Worm (Caenorhabditis elegans): ENCODE results near the gene cyc-2.2.

cyc-2.2 gene

ce11 chrV:12592379-12592778 is 19.6 kb downstream of the cyc-2.2 start, which contains the start of gene C14C10.2:
Gene C14C10.2 (minus strand): TSS chrV:12592479.
- TF ChIP-seq dao-5 (tag; optimal IDR thresholded peaks at IDR 0.05) (no peak), him-1 (tag; optimal IDR thresholded peaks at IDR 0.05) (no peak), W03F9.2 (tag; optimal IDR thresholded peaks at IDR 0.05) (no peak)

ce11 chrV:12590601-12591000 is 21.4 kb downstream of the cyc-2.2 start, which contains the start of gene ttr-43:
Gene ttr-43 (minus strand): TSS chrV:12590701.
- TF ChIP-seq him-1 (tag; optimal IDR thresholded peaks at IDR 0.05) (no peak), W03F9.2 (tag; optimal IDR thresholded peaks at IDR 0.05) (no peak), dao-5 (tag; optimal IDR thresholded peaks at IDR 0.05) (no peak)

DNA sequence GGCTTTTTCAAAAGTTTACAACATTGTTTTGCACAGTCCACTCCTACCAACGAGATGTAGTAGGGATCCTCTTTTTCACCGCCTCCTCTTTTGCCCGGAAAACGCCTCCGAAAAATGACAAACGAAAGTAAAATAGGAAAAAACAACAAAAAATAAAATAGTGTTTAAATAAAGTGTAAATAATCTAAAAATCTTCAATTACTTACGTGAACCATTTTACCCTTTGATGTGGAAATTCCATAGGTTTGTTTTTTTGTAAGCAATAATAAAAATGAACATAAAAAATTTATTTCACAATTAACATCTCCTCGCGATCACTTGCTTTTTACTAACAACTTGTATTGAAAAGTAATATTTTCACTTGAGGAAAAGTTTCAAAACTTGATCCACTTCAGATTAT is 24.0 kb downstream of the cyc-2.2 start, which contains the start of gene C14C10.1:
C14C10.1 (plus strand) TSS at position 301 of the 400 bp plus-strand sequence.
- TF ChIP-seq him-1 (tag; optimal IDR thresholded peaks at IDR 0.05) (no peak), dao-5 (tag; optimal IDR thresholded peaks at IDR 0.05) (no peak), W03F9.2 (tag; optimal IDR thresholded peaks at IDR 0.05) (no peak)

ce11 chrV:12586793-12587192 is 25.2 kb downstream of the cyc-2.2 start:
- TF ChIP-seq dao-5 (tag; optimal IDR thresholded peaks at IDR 0.05) (no peak), W03F9.2 (tag; optimal IDR thresholded peaks at IDR 0.05) (no peak), him-1 (tag; optimal IDR thresholded peaks at IDR 0.05) (no peak)

- TF ChIP-seq him-1 (tag; optimal IDR thresholded peaks at IDR 0.05) (no peak), W03F9.2 (tag; optimal IDR thresholded peaks at IDR 0.05) (no peak), dao-5 (tag; optimal IDR thresholded peaks at IDR 0.05) (no peak)
These were observed 27.2 kb downstream of the cyc-2.2 start for ce11 chrV:12584771-12585170.

ce11 chrV:12583421-12583820 is 28.6 kb downstream of the cyc-2.2 start:
- no peak for TF ChIP-seq W03F9.2 (tag; optimal IDR thresholded peaks at IDR 0.05)
- TF ChIP-seq dao-5 (tag; optimal IDR thresholded peaks at IDR 0.05), result no peak
- no peak for TF ChIP-seq him-1 (tag; optimal IDR thresholded peaks at IDR 0.05)

DNA sequence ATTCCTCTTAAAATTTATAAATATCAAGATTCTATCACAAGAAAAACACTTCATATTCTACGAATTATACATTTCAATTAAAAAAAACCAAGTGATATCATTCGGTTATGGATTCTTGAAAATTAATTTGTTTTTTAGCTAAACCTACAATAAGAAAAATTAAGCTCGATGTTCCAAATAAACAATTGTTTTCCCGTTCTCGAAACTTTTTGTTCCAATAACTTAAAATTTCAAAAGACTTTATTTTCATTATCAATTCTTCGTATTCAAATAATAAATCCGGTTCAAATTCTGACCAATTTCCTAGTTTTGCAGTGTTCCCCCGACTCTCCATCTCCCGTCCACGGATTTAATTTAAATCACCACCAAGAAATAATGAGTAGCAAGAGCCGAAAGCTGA is 32.7 kb downstream of the cyc-2.2 start, which contains the start of gene E02A10.3:
E02A10.3 (plus strand) TSS at position 301 of the 400 bp plus-strand sequence.
- TF ChIP-seq dao-5 (tag; optimal IDR thresholded peaks at IDR 0.05) (no peak), him-1 (tag; optimal IDR thresholded peaks at IDR 0.05) (no peak)

ce11 chrV:12576495-12576947 is 35.5 kb downstream of the cyc-2.2 start, which contains the start of gene grl-23:
Gene grl-23 (minus strand): TSS chrV:12576897.
- TF ChIP-seq dao-5 (tag; optimal IDR thresholded peaks at IDR 0.05) (no peak), W03F9.2 (tag; optimal IDR thresholded peaks at IDR 0.05) (no peak), him-1 (tag; optimal IDR thresholded peaks at IDR 0.05) (no peak)

- TF ChIP-seq him-1 (tag; optimal IDR thresholded peaks at IDR 0.05) (no peak), dao-5 (tag; optimal IDR thresholded peaks at IDR 0.05) (no peak), W03F9.2 (tag; optimal IDR thresholded peaks at IDR 0.05) (no peak)
These were observed 36.2 kb downstream of the cyc-2.2 start for ce11 chrV:12575846-12576245.

ce11 chrV:12570271-12570670 is 41.7 kb downstream of the cyc-2.2 start:
- TF ChIP-seq W03F9.2 (tag; optimal IDR thresholded peaks at IDR 0.05), result no peak

- TF ChIP-seq W03F9.2 (tag; optimal IDR thresholded peaks at IDR 0.05) (no peak), dao-5 (tag; optimal IDR thresholded peaks at IDR 0.05) (no peak), him-1 (tag; optimal IDR thresholded peaks at IDR 0.05) (no peak)
These were observed 44.2 kb downstream of the cyc-2.2 start, which contains the start of gene E02A10.4 for ce11 chrV:12567850-12568249. Gene E02A10.4 (minus strand): TSS chrV:12567950.

- TF ChIP-seq him-1 (tag; optimal IDR thresholded peaks at IDR 0.05), result no peak
These were observed 44.7 kb downstream of the cyc-2.2 start for ce11 chrV:12567312-12567711.

DNA sequence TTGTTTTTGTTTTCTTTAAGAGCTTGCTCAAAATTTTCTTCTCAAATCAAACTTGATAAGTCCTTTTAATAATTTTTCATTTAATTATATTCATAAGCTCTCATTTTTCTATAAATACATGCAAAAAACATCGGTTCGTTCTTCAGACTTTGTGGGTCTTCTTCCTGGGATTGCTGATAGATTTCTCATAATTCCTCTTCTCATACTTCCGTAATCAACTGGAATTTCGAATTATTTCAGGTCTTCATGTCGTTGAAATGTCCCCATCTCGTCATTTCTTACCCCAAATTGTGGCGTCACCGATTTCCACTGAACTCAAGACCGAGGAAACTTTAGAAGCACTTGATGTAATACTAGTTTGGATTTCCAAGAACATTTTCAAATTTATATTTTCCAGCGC is 47.1 kb downstream of the cyc-2.2 start:
- TF ChIP-seq W03F9.2 (tag; optimal IDR thresholded peaks at IDR 0.05), result no peak
- no peak for TF ChIP-seq dao-5 (tag; optimal IDR thresholded peaks at IDR 0.05)
- no peak for TF ChIP-seq him-1 (tag; optimal IDR thresholded peaks at IDR 0.05)

DNA sequence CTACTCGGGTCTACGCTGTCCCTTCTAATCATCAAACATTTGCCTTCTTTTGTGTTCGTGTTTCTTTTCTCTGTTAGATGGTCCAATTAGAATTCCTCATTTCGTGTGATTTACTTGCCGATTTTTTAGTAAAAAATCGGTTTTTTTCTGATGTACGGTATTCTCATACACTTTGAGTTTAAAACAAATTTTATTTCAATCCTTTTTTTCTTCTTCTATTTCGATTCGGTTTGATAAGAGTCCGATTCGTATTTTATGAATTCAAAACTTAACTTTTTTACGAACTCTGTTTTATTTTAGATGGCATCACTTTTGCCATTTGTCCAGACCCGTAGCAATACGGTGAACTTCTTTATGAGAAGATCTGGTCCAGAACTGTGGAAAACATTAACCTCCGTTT is 48.8 kb downstream of the cyc-2.2 start, which contains the start of gene mrps-5:
mrps-5 (plus strand) TSS at position 301 of the 400 bp plus-strand sequence.
- TF ChIP-seq W03F9.2 (tag; optimal IDR thresholded peaks at IDR 0.05) (no peak), dao-5 (tag; optimal IDR thresholded peaks at IDR 0.05) (no peak), him-1 (tag; optimal IDR thresholded peaks at IDR 0.05) (no peak)
